Fruit fly (Drosophila melanogaster) whole organism, adult: ENCODE results near the gene CG31131.
A peak's percentile ranks its signal among the peaks of the same experiment; 100 is the strongest.

Experiments
- CG33017 ChIP-seq: fragments of 200-800 bp; sonication (Bioruptor generic); optimal IDR thresholded peaks from 2 replicates; lab custom pipeline; 2018; ENCODE audit warnings: missing biosample characterization, mild to moderate bottlenecking, missing genetic modification characterization, moderate library complexity
- CG5204 ChIP-seq: fragments of 200-800 bp; sonication (Bioruptor generic); optimal IDR thresholded peaks from 2 replicates; lab custom pipeline; 2016; ENCODE audit warnings: missing biosample characterization, missing genetic modification characterization
- Clk ChIP-seq: fragments of 200-800 bp; sonication (Bioruptor generic); optimal IDR thresholded peaks from 2 replicates; lab custom pipeline; 2017; ENCODE audit warnings: missing biosample characterization, missing genetic modification characterization
- Crg-1 ChIP-seq: fragments of 200-800 bp; sonication (Bioruptor generic); optimal IDR thresholded peaks from 2 replicates; lab custom pipeline; 2016; ENCODE audit warnings: missing biosample characterization, missing genetic modification characterization
- Hr96 ChIP-seq: fragments of 200-800 bp; sonication (Bioruptor generic); optimal IDR thresholded peaks from 2 replicates; lab custom pipeline; 2016; ENCODE audit warnings: missing biosample characterization, missing genetic modification characterization
- Mnt ChIP-seq: fragments of 200-800 bp; sonication (Bioruptor generic); optimal IDR thresholded peaks from 2 replicates; lab custom pipeline; 2016; ENCODE audit warnings: missing biosample characterization, mild to moderate bottlenecking, missing genetic modification characterization
- cic ChIP-seq: fragments of 200-800 bp; sonication (Bioruptor generic); optimal IDR thresholded peaks from 2 replicates; lab custom pipeline; 2017; ENCODE audit warnings: missing biosample characterization, mild to moderate bottlenecking, missing genetic modification characterization, moderate library complexity
- ovo ChIP-seq: fragments of 200-800 bp; sonication (Bioruptor generic); optimal IDR thresholded peaks from 2 replicates; lab custom pipeline; 2016; ENCODE audit warnings: missing biosample characterization, missing genetic modification characterization
- tj ChIP-seq: fragments of 200-800 bp; sonication (Bioruptor generic); optimal IDR thresholded peaks from 3 replicates; lab custom pipeline; 2017; ENCODE audit warnings: missing biosample characterization, mild to moderate bottlenecking, missing genetic modification characterization, moderate library complexity
- toe ChIP-seq: fragments of 200-800 bp; sonication (Bioruptor generic); optimal IDR thresholded peaks from 2 replicates; lab custom pipeline; 2016; ENCODE audit warnings: missing biosample characterization, missing genetic modification characterization

- TF ChIP-seq cic (GFP tag; lab: Kevin White, UChicago) (peak; percentile 97), CG33017 (peak; percentile 30), Crg-1 (GFP tag; lab: Kevin White, UChicago) (no peak), toe (no peak), ovo (GFP tag; lab: Kevin White, UChicago) (no peak), CG5204 (no peak), Hr96 (no peak), Clk (no peak), tj (no peak), Mnt (GFP tag; lab: Kevin White, UChicago) (no peak)
Observed at dm6 chr3R:27954533-27954932, 8.5 kb downstream of the CG31131 start, which contains the start of gene Nep7.
